Worm (Caenorhabditis elegans) whole organism, young adult: ENCODE results near the gene npp-20.
A peak's percentile ranks its signal among the peaks of the same experiment; 100 is the strongest.

ENCODE experiments used
- C17E4.6 ChIP-seq: fragments of 200-800 bp; sonication (Bioruptor generic); IDR thresholded peaks from 2 replicates; pipeline ENCODE4 v1.3.6; 2022; ENCODE audit warnings: missing genetic modification reagents, missing genetic modification characterization, missing compliant biosample characterization
- F22D6.2 ChIP-seq: sonication (generic microtip); optimal IDR thresholded peaks from 2 replicates; lab custom pipeline; 2016; ENCODE audit warnings: mild to moderate bottlenecking, missing genetic modification characterization, missing compliant biosample characterization
- F23B12.7 ChIP-seq: sonication (generic microtip); optimal IDR thresholded peaks from 2 replicates; lab custom pipeline; 2017; ENCODE audit warnings: missing genetic modification characterization, mild to moderate bottlenecking, missing compliant biosample characterization, antibody characterized with exemption, moderate library complexity; ENCODE audit not compliant: insufficient read depth
- F39B2.1 ChIP-seq: fragments of 200-800 bp; sonication (Bioruptor generic); IDR thresholded peaks from 2 replicates; pipeline ENCODE4 v1.3.6; 2022; ENCODE audit warnings: missing genetic modification reagents, missing genetic modification characterization, missing compliant biosample characterization
- F49E8.2 ChIP-seq: sonication (generic microtip); optimal IDR thresholded peaks from 3 replicates; lab custom pipeline; 2017; ENCODE audit warnings: missing genetic modification characterization, mild to moderate bottlenecking, missing compliant biosample characterization, antibody characterized with exemption, moderate library complexity; ENCODE audit not compliant: insufficient read depth
- F55B11.4 ChIP-seq: sonication (generic microtip); optimal IDR thresholded peaks from 2 replicates; lab custom pipeline; 2016; ENCODE audit warnings: missing compliant biosample characterization, missing genetic modification characterization, borderline replicate concordance; ENCODE audit not compliant: insufficient read depth
- K11D2.4 ChIP-seq: fragments of 200-800 bp; sonication (Bioruptor generic); IDR thresholded peaks from 2 replicates; pipeline ENCODE4 v1.3.6; 2022; ENCODE audit warnings: missing genetic modification reagents, missing genetic modification characterization, missing compliant biosample characterization
- Y53F4B.3 ChIP-seq: fragments of 200-800 bp; sonication (Bioruptor generic); IDR thresholded peaks from 2 replicates; pipeline ENCODE4 v1.3.6; 2022; ENCODE audit warnings: missing genetic modification reagents, missing genetic modification characterization, missing compliant biosample characterization
- Y67H2A.10 ChIP-seq: fragments of 200-800 bp; sonication (Bioruptor generic); conservative IDR thresholded peaks from 2 replicates; pipeline ENCODE4 v1.3.6; 2022; ENCODE audit warnings: missing genetic modification reagents, missing genetic modification characterization, missing compliant biosample characterization
- Y79H2A.3 ChIP-seq: fragments of 200-800 bp; sonication (Bioruptor generic); conservative IDR thresholded peaks from 2 replicates; pipeline ENCODE4 v1.3.6; 2022; ENCODE audit warnings: missing genetic modification reagents, missing genetic modification characterization, missing compliant biosample characterization
- ZK185.1 ChIP-seq: sonication (generic microtip); optimal IDR thresholded peaks from 2 replicates; lab custom pipeline; 2016; ENCODE audit warnings: mild to moderate bottlenecking, missing genetic modification characterization, missing compliant biosample characterization; ENCODE audit not compliant: poor library complexity, severe bottlenecking
- atf-7 ChIP-seq: sonication (generic microtip); optimal IDR thresholded peaks from 2 replicates; lab custom pipeline; 2017; ENCODE audit warnings: mild to moderate bottlenecking, missing genetic modification characterization, missing compliant biosample characterization
- attf-5 ChIP-seq: fragments of 200-800 bp; sonication (Bioruptor generic); optimal IDR thresholded peaks from 2 replicates; lab custom pipeline; 2018; ENCODE audit warnings: mild to moderate bottlenecking, missing genetic modification characterization, missing compliant biosample characterization
- ccch-3 ChIP-seq: fragments of 200-800 bp; sonication (Bioruptor generic); optimal IDR thresholded peaks from 2 replicates; lab custom pipeline; 2018; ENCODE audit warnings: mild to moderate bottlenecking, missing genetic modification characterization, missing compliant biosample characterization
- cebp-1 ChIP-seq, 2 experiments: fragments of 200-800 bp in 1 of 2; sonication (Bioruptor generic) in 1 of 2; sonication (generic microtip) in 1 of 2; IDR thresholded peaks in 1 of 2; optimal IDR thresholded peaks in 1 of 2; 2 replicates each; pipeline versions ENCODE4 v1.3.6 to Lab custom; 2017 to 2022; ENCODE audit warnings: missing compliant biosample characterization in 2 of 2, missing genetic modification characterization in 2 of 2, mild to moderate bottlenecking in 1 of 2, missing genetic modification reagents in 1 of 2, moderate library complexity in 1 of 2
- cebp-2 ChIP-seq: fragments of 200-800 bp; sonication (Bioruptor generic); IDR thresholded peaks from 2 replicates; pipeline ENCODE4 v1.3.6; 2022; ENCODE audit warnings: missing genetic modification characterization, missing compliant biosample characterization
- ceh-100 ChIP-seq: fragments of 200-800 bp; sonication (Bioruptor generic); IDR thresholded peaks from 2 replicates; pipeline ENCODE4 v1.3.6; 2022; ENCODE audit warnings: missing genetic modification reagents, missing genetic modification characterization, missing compliant biosample characterization
- ceh-27 ChIP-seq: fragments of 200-800 bp; sonication (Bioruptor generic); optimal IDR thresholded peaks from 2 replicates; lab custom pipeline; 2018; ENCODE audit warnings: mild to moderate bottlenecking, missing genetic modification characterization, moderate library complexity, missing compliant biosample characterization
- ceh-79 ChIP-seq: sonication (generic microtip); optimal IDR thresholded peaks from 2 replicates; lab custom pipeline; 2017; ENCODE audit warnings: mild to moderate bottlenecking, missing genetic modification characterization, missing compliant biosample characterization
- ceh-91 ChIP-seq: fragments of 200-800 bp; sonication (Bioruptor generic); IDR thresholded peaks from 2 replicates; pipeline ENCODE4 v1.3.6; 2022; ENCODE audit warnings: missing genetic modification reagents, missing genetic modification characterization, missing compliant biosample characterization
- dox-1 ChIP-seq: fragments of 200-800 bp; sonication (Bioruptor generic); IDR thresholded peaks from 2 replicates; pipeline ENCODE4 v1.3.6; 2022; ENCODE audit warnings: missing genetic modification reagents, missing genetic modification characterization, missing compliant biosample characterization
- efl-1 ChIP-seq: fragments of 150-350 bp; optimal IDR thresholded peaks from 2 replicates; lab custom pipeline; 2014; ENCODE audit warnings: missing biosample characterization, missing genetic modification reagents, missing genetic modification characterization
- egrh-3 ChIP-seq: fragments of 200-800 bp; sonication (Bioruptor generic); IDR thresholded peaks from 2 replicates; pipeline ENCODE4 v1.3.6; 2022; ENCODE audit warnings: missing genetic modification reagents, missing genetic modification characterization, missing compliant biosample characterization
- hmg-1.2 ChIP-seq: fragments of 200-800 bp; sonication (Bioruptor generic); IDR thresholded peaks from 2 replicates; pipeline ENCODE4 v1.3.6; 2022; ENCODE audit warnings: missing genetic modification reagents, missing genetic modification characterization, missing compliant biosample characterization
- hmg-20 ChIP-seq: fragments of 200-800 bp; sonication (Bioruptor generic); IDR thresholded peaks from 2 replicates; pipeline ENCODE4 v1.3.6; 2022; ENCODE audit warnings: missing genetic modification reagents, missing genetic modification characterization, missing compliant biosample characterization
- hrde-1 ChIP-seq: sonication (generic microtip); optimal IDR thresholded peaks from 2 replicates; lab custom pipeline; 2016; ENCODE audit warnings: missing genetic modification characterization, mild to moderate bottlenecking, missing compliant biosample characterization, moderate library complexity, missing genotype, missing genetic modification reagents, borderline replicate concordance
- madf-10 ChIP-seq: sonication (generic microtip); optimal IDR thresholded peaks from 2 replicates; lab custom pipeline; 2016; ENCODE audit warnings: mild to moderate bottlenecking, missing genetic modification characterization, missing compliant biosample characterization
- madf-8 ChIP-seq: fragments of 200-800 bp; sonication (Bioruptor generic); conservative IDR thresholded peaks from 2 replicates; pipeline ENCODE4 v1.3.6; 2022; ENCODE audit warnings: missing genetic modification reagents, missing genetic modification characterization, missing compliant biosample characterization
- mcd-1 ChIP-seq: fragments of 200-800 bp; sonication (Bioruptor generic); IDR thresholded peaks from 2 replicates; pipeline ENCODE4 v1.3.6; 2022; ENCODE audit warnings: missing genetic modification reagents, missing genetic modification characterization, missing compliant biosample characterization
- mxl-1 ChIP-seq: sonication (generic microtip); optimal IDR thresholded peaks from 2 replicates; lab custom pipeline; 2016; ENCODE audit warnings: missing genetic modification characterization, missing compliant biosample characterization
- nhr-120 ChIP-seq: fragments of 200-800 bp; sonication (Bioruptor generic); IDR thresholded peaks from 2 replicates; pipeline ENCODE4 v1.3.6; 2022; ENCODE audit warnings: missing genetic modification characterization, missing compliant biosample characterization
- nhr-80 ChIP-seq: sonication (generic microtip); optimal IDR thresholded peaks from 2 replicates; lab custom pipeline; 2016; ENCODE audit warnings: missing genetic modification characterization, missing compliant biosample characterization
- rpc-1 ChIP-seq, 2 experiments: fragments of 150-350 bp in 1 of 2; sonication (generic microtip) in 1 of 2; optimal IDR thresholded peaks; 2 replicates each; lab custom pipeline; 2014 to 2018; ENCODE audit warnings: missing biosample characterization in 1 of 2, missing genetic modification characterization in 1 of 2, missing genetic modification reagents in 1 of 2, missing genotype in 1 of 2
- sdz-38 ChIP-seq: sonication (generic microtip); optimal IDR thresholded peaks from 2 replicates; lab custom pipeline; 2016; ENCODE audit warnings: missing genotype, missing genetic modification characterization, missing compliant biosample characterization
- snpc-3.4 ChIP-seq: sonication (generic microtip); optimal IDR thresholded peaks from 2 replicates; lab custom pipeline; 2017; ENCODE audit warnings: missing genetic modification characterization, mild to moderate bottlenecking, missing compliant biosample characterization, antibody characterized with exemption, moderate library complexity, missing genotype, missing genetic modification reagents
- somi-1 ChIP-seq: fragments of 200-800 bp; sonication (Bioruptor generic); optimal IDR thresholded peaks from 2 replicates; lab custom pipeline; 2018; ENCODE audit warnings: mild to moderate bottlenecking, missing genetic modification characterization, missing compliant biosample characterization
- sptf-2 ChIP-seq: fragments of 200-800 bp; sonication (Bioruptor generic); optimal IDR thresholded peaks from 2 replicates; lab custom pipeline; 2018; ENCODE audit warnings: mild to moderate bottlenecking, missing genetic modification characterization, missing compliant biosample characterization
- xnd-1 ChIP-seq: sonication (generic microtip); optimal IDR thresholded peaks from 2 replicates; lab custom pipeline; 2016; ENCODE audit warnings: missing genotype, missing genetic modification reagents, missing genetic modification characterization, missing compliant biosample characterization
- zfh-2 ChIP-seq: fragments of 200-800 bp; sonication (Bioruptor generic); conservative IDR thresholded peaks from 2 replicates; pipeline ENCODE4 v1.3.6; 2022; ENCODE audit warnings: missing genetic modification reagents, missing genetic modification characterization, missing compliant biosample characterization
- ztf-18 ChIP-seq: sonication (generic microtip); optimal IDR thresholded peaks from 2 replicates; lab custom pipeline; 2016; ENCODE audit warnings: missing genotype, mild to moderate bottlenecking, missing genetic modification characterization, missing compliant biosample characterization
- ztf-25 ChIP-seq: fragments of 200-800 bp; sonication (Bioruptor generic); IDR thresholded peaks from 2 replicates; pipeline ENCODE4 v1.3.6; 2022; ENCODE audit warnings: missing genetic modification reagents, missing genetic modification characterization, missing compliant biosample characterization
- ztf-26 ChIP-seq: sonication (generic microtip); optimal IDR thresholded peaks from 2 replicates; lab custom pipeline; 2017; ENCODE audit warnings: missing genetic modification characterization, missing compliant biosample characterization
- ztf-3 ChIP-seq: fragments of 200-800 bp; sonication (Bioruptor generic); optimal IDR thresholded peaks from 2 replicates; lab custom pipeline; 2018; ENCODE audit warnings: mild to moderate bottlenecking, missing genetic modification characterization, missing compliant biosample characterization
- ztf-6 ChIP-seq: fragments of 200-800 bp; sonication (Bioruptor generic); IDR thresholded peaks from 2 replicates; pipeline ENCODE4 v1.3.6; 2022; ENCODE audit warnings: missing genetic modification reagents, missing genetic modification characterization, missing compliant biosample characterization

The npp-20 gene

DNA sequence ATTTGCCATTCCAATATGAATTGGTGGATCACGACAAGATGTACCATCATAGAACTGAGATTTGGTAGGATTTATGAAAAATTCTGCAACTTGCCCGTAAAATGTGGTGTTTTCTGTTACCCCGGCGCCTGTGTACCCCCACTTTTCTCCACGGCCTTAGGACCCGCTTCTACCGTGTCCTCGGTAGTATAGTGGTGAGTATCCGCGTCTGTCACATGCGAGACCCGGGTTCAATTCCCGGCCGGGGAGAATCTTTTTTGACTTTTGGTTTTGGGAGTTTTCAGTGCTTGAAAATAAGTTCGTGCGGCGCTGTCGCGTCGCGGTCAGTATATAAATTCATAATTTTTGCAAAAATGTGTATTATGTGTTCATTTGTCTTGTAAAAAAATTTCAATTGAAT lies 18.6 kb upstream of the npp-20 start (continued):
- TF ChIP-seq ceh-100 (GFP tag; lab: Robert Waterston, UW) (no peak), ceh-27 (no peak), ceh-91 (GFP tag; lab: Robert Waterston, UW) (no peak), F49E8.2 (peak; percentile 18), atf-7 (tag; lab: Kevin White, UChicago) (no peak), zfh-2 (GFP tag; lab: Robert Waterston, UW) (0 out of 2 replicates have a peak, but pooled peaks have one; percentile 32), efl-1 (GFP tag; lab: Kevin White, UChicago) (no peak)
- TF ChIP-seq, all 124 proteins: peak for 29

DNA sequence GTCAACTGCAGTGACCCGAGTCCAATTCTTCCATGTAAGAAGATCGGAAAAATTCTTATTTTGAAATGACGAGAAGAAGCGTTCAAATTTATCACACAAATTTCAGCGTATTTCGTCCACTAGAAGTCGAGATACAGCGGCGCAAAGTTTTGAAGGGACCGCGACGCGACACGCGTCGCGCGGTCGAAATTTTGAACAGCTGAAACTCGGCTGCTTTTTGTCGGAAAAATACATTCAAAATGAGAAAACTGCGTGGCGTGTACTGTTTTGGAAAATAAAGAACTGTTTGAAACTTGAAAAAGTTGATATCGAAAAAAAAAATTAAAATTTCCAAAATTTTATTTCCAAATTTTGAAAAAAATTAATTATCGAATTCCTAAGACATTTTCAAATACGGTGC lies 17.1 kb upstream of the npp-20 start:
- TF ChIP-seq dox-1 (GFP tag; lab: Robert Waterston, UW): no peak
- no peak for TF ChIP-seq nhr-120 (GFP tag; lab: Robert Waterston, UW)
- no peak for TF ChIP-seq cebp-2 (GFP tag; lab: Robert Waterston, UW)
- TF ChIP-seq F22D6.2 (tag; lab: Kevin White, UChicago): no peak
- TF ChIP-seq madf-8 (GFP tag; lab: Robert Waterston, UW): no peak
- no peak for TF ChIP-seq snpc-3.4 (tag; lab: Kevin White, UChicago)
- TF ChIP-seq ztf-6 (GFP tag; lab: Robert Waterston, UW): no peak
- TF ChIP-seq F49E8.2: no peak
- TF ChIP-seq zfh-2 (GFP tag; lab: Robert Waterston, UW): no peak
- TF ChIP-seq xnd-1: no peak
- no peak for TF ChIP-seq rpc-1 (optimal IDR thresholded peaks at IDR 0.05; lab: Kevin White, UChicago)
- TF ChIP-seq rpc-1 (tag; optimal IDR thresholded peaks at IDR 0.05; lab: Kevin White, UChicago): no peak
- no peak for TF ChIP-seq hmg-20 (GFP tag; lab: Robert Waterston, UW)
- TF ChIP-seq ceh-79: no peak
- no peak for TF ChIP-seq ceh-27
- no peak for TF ChIP-seq C17E4.6
- no peak for TF ChIP-seq hrde-1 (tag; lab: Kevin White, UChicago)
- TF ChIP-seq egrh-3 (GFP tag; lab: Robert Waterston, UW): no peak
- no peak for TF ChIP-seq F55B11.4 (tag; lab: Kevin White, UChicago)
- no peak for TF ChIP-seq mxl-1 (tag; lab: Kevin White, UChicago)
- no peak for TF ChIP-seq hmg-1.2 (GFP tag; lab: Robert Waterston, UW)

DNA sequence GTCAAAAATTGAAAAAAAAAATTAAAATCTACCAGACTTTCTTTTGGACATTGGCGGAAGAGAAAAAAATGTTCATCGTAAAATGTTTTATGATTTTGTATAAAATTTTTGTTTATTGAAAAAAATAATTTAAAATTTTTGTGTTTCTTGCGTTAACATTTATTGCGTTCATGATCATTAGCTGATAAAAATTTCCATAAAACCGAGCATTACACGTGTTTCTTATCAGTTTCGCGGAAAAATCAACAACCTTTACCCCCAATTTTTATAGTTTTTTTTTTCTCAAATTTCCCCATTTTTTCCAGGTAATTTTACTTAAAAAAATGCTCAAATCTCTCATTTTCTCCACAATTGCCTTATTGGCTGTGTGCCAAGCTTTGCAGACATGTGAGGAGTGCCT lies 14.4 kb upstream of the npp-20 start, which contains the start of gene txt-4:
Gene txt-4 (plus strand): TSS at position 324 of the 400 bp plus-strand sequence.
- no peak for TF ChIP-seq cebp-1 (GFP tag; IDR thresholded peaks at IDR 0.05; lab: Robert Waterston, UW)
- TF ChIP-seq cebp-1 (tag; optimal IDR thresholded peaks at IDR 0.05; lab: Kevin White, UChicago): no peak
- TF ChIP-seq Y53F4B.3 (GFP tag; lab: Robert Waterston, UW): no peak
- no peak for TF ChIP-seq C17E4.6
- TF ChIP-seq K11D2.4: no peak
- TF ChIP-seq somi-1 (GFP tag; lab: Kevin White, UChicago): no peak
- TF ChIP-seq Y79H2A.3 (GFP tag; lab: Robert Waterston, UW): no peak
- TF ChIP-seq nhr-80 (tag; lab: Kevin White, UChicago): peak; percentile 24
- TF ChIP-seq ceh-79: no peak

DNA sequence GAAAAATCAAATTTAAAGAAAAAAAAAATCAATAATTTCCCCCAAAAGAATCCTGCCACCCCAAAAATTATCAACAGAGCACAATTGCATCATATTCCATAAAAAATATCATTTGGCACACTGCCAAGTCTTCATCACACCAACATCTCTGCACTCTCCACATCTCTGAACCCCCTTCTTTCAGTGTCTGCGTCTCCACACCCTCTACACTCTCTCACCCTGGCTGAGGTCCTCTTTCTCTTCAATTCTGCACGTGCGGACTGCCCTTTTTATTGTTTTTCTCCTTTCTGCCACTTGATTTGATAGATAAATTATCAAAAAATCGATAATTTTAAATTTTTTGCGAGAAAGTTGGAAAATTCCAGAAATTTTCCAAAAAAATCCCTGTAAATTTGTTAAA lies 1.6 kb upstream of the npp-20 start, which contains the start of gene hxk-3:
Gene hxk-3 (plus strand): TSS at position 179 of the 400 bp plus-strand sequence.
- TF ChIP-seq sptf-2 (GFP tag; lab: Kevin White, UChicago) (no peak), ztf-3 (GFP tag; lab: Kevin White, UChicago) (no peak), Y67H2A.10 (GFP tag; lab: Robert Waterston, UW) (no peak), ccch-3 (no peak), sdz-38 (tag; lab: Kevin White, UChicago) (no peak), ztf-25 (no peak), F39B2.1 (no peak), ZK185.1 (tag; lab: Kevin White, UChicago) (no peak), attf-5 (GFP tag; lab: Kevin White, UChicago) (peak; percentile 56), F23B12.7 (tag; lab: Kevin White, UChicago) (no peak), madf-10 (no peak), ztf-26 (peak; percentile 55), ztf-18 (peak; percentile 26), dox-1 (GFP tag; lab: Robert Waterston, UW) (peak; percentile 51), mcd-1 (GFP tag; lab: Robert Waterston, UW) (peak; percentile 65), ceh-100 (GFP tag; lab: Robert Waterston, UW) (no peak)
